Worm (Caenorhabditis elegans) whole organism, L1 larva: ENCODE measurements around the gene ceh-91.

Experiments used
- C04F5.9 ChIP-seq: sonication (generic microtip); optimal IDR thresholded peaks from 2 replicates; lab custom pipeline; 2016; ENCODE audit warnings: missing genetic modification characterization, missing compliant biosample characterization
- C34B4.2 ChIP-seq: sonication (generic microtip); optimal IDR thresholded peaks from 2 replicates; lab custom pipeline; 2017; ENCODE audit warnings: mild to moderate bottlenecking, missing genetic modification characterization, missing compliant biosample characterization
- F16B12.6 ChIP-seq: fragments of 150-350 bp; optimal IDR thresholded peaks from 2 replicates; lab custom pipeline; 2014; ENCODE audit warnings: missing biosample characterization, missing genetic modification characterization
- aha-1 ChIP-seq: fragments of 150-350 bp; optimal IDR thresholded peaks from 2 replicates; lab custom pipeline; 2014; ENCODE audit warnings: missing biosample characterization, missing genetic modification characterization
- alr-1 ChIP-seq: fragments of 200-800 bp; sonication (Bioruptor generic); optimal IDR thresholded peaks from 2 replicates; lab custom pipeline; 2018; ENCODE audit warnings: borderline replicate concordance, mild to moderate bottlenecking, missing genetic modification characterization, missing compliant biosample characterization
- aly-2 ChIP-seq: fragments of 150-350 bp; optimal IDR thresholded peaks from 2 replicates; lab custom pipeline; 2014; ENCODE audit warnings: missing biosample characterization, missing genetic modification characterization
- ama-1 ChIP-seq: fragments of 150-350 bp; optimal IDR thresholded peaks from 2 replicates; lab custom pipeline; 2014
- ceh-82 ChIP-seq, 3 experiments: fragments of 150-350 bp in 1 of 3; sonication (generic microtip) in 2 of 3; optimal IDR thresholded peaks; 2 replicates each; lab custom pipeline; 2014 to 2017; ENCODE audit warnings: missing biosample characterization in 3 of 3, missing genetic modification characterization in 3 of 3
- ceh-88 ChIP-seq: fragments of 200-800 bp; sonication (Bioruptor generic); IDR thresholded peaks from 2 replicates; pipeline ENCODE4 v1.3.6; 2022; ENCODE audit warnings: missing genetic modification characterization, missing compliant biosample characterization
- ceh-90 ChIP-seq: sonication (generic microtip); optimal IDR thresholded peaks from 2 replicates; lab custom pipeline; 2016; ENCODE audit warnings: missing genetic modification characterization, missing compliant biosample characterization
- efl-3 ChIP-seq: fragments of 200-800 bp; sonication (Bioruptor generic); optimal IDR thresholded peaks from 2 replicates; lab custom pipeline; 2018; ENCODE audit warnings: mild to moderate bottlenecking, missing genetic modification characterization, missing compliant biosample characterization
- egl-13 ChIP-seq: sonication (generic microtip); optimal IDR thresholded peaks from 2 replicates; lab custom pipeline; 2016; ENCODE audit warnings: missing genotype, missing genetic modification reagents, missing genetic modification characterization, missing compliant biosample characterization
- fkh-4 ChIP-seq: sonication (generic microtip); optimal IDR thresholded peaks from 2 replicates; lab custom pipeline; 2016; ENCODE audit warnings: missing compliant biosample characterization, missing genetic modification characterization, borderline replicate concordance
- fkh-8 ChIP-seq: sonication (generic microtip); optimal IDR thresholded peaks from 2 replicates; lab custom pipeline; 2016; ENCODE audit warnings: mild to moderate bottlenecking, missing genetic modification characterization, missing compliant biosample characterization
- grh-1 ChIP-seq: fragments of 200-800 bp; sonication (Bioruptor generic); IDR thresholded peaks from 2 replicates; pipeline ENCODE4 v1.3.6; 2022; ENCODE audit warnings: missing genetic modification reagents, missing genetic modification characterization, missing compliant biosample characterization
- hlh-4 ChIP-seq: sonication (generic microtip); optimal IDR thresholded peaks from 2 replicates; lab custom pipeline; 2016; ENCODE audit warnings: mild to moderate bottlenecking, missing genetic modification characterization, missing compliant biosample characterization
- hpl-2 ChIP-seq: fragments of 150-350 bp; optimal IDR thresholded peaks from 2 replicates; lab custom pipeline; 2014; ENCODE audit warnings: missing biosample characterization, missing genetic modification reagents, missing genetic modification characterization
- irx-1 ChIP-seq: sonication (generic microtip); optimal IDR thresholded peaks from 2 replicates; lab custom pipeline; 2016; ENCODE audit warnings: missing genetic modification characterization, missing compliant biosample characterization
- isw-1 ChIP-seq: fragments of 200-800 bp; sonication (Bioruptor generic); IDR thresholded peaks from 2 replicates; pipeline ENCODE4 v1.3.6; 2022; ENCODE audit warnings: missing genetic modification characterization, missing compliant biosample characterization
- lin-13 ChIP-seq: fragments of 150-350 bp; optimal IDR thresholded peaks from 2 replicates; lab custom pipeline; 2014; ENCODE audit warnings: missing biosample characterization, missing genetic modification reagents, missing genetic modification characterization
- lin-15B ChIP-seq: fragments of 150-350 bp; sonication (generic microtip); optimal IDR thresholded peaks from 3 replicates; lab custom pipeline; 2014; ENCODE audit warnings: missing biosample characterization, missing genetic modification characterization
- lin-39 ChIP-seq: fragments of 150-350 bp; optimal IDR thresholded peaks from 2 replicates; lab custom pipeline; 2014; ENCODE audit warnings: missing biosample characterization, missing genetic modification reagents, missing genetic modification characterization
- lir-3 ChIP-seq: sonication (generic microtip); optimal IDR thresholded peaks from 2 replicates; lab custom pipeline; 2016; ENCODE audit warnings: mild to moderate bottlenecking, missing genetic modification characterization, moderate library complexity, missing compliant biosample characterization; ENCODE audit not compliant: poor library complexity
- mdl-1 ChIP-seq, 2 experiments: fragments of 150-350 bp; optimal IDR thresholded peaks; 2 replicates each; lab custom pipeline; 2014 to 2017; ENCODE audit warnings: missing biosample characterization in 2 of 2, missing genetic modification characterization in 2 of 2, inconsistent platforms in 1 of 2
- mef-2 ChIP-seq: fragments of 150-350 bp; optimal IDR thresholded peaks from 2 replicates; lab custom pipeline; 2014; ENCODE audit warnings: missing biosample characterization, missing genetic modification characterization
- mep-1 ChIP-seq: fragments of 150-350 bp; optimal IDR thresholded peaks from 2 replicates; lab custom pipeline; 2014; ENCODE audit warnings: missing biosample characterization, missing genetic modification characterization
- nhr-12 ChIP-seq: sonication (generic microtip); optimal IDR thresholded peaks from 2 replicates; lab custom pipeline; 2017; ENCODE audit warnings: missing biosample characterization, missing genetic modification characterization
- nhr-19 ChIP-seq: fragments of 200-800 bp; sonication (Bioruptor generic); conservative IDR thresholded peaks from 2 replicates; pipeline ENCODE4 v1.3.6; 2022; ENCODE audit warnings: missing genetic modification characterization, missing compliant biosample characterization
- nhr-20 ChIP-seq: sonication (generic microtip); optimal IDR thresholded peaks from 2 replicates; lab custom pipeline; 2016; ENCODE audit warnings: mild to moderate bottlenecking, missing genetic modification characterization, missing compliant biosample characterization
- nhr-237 ChIP-seq: fragments of 150-350 bp; optimal IDR thresholded peaks from 2 replicates; lab custom pipeline; 2014; ENCODE audit warnings: missing biosample characterization, missing genetic modification characterization
- nhr-28 ChIP-seq: fragments of 150-350 bp; optimal IDR thresholded peaks from 2 replicates; lab custom pipeline; 2014; ENCODE audit warnings: missing biosample characterization, missing genetic modification characterization
- nhr-47 ChIP-seq: sonication (generic microtip); optimal IDR thresholded peaks from 2 replicates; lab custom pipeline; 2016; ENCODE audit warnings: mild to moderate bottlenecking, missing genetic modification characterization, moderate library complexity, missing compliant biosample characterization
- nhr-76 ChIP-seq: sonication (generic microtip); optimal IDR thresholded peaks from 2 replicates; lab custom pipeline; 2017; ENCODE audit warnings: missing biosample characterization, missing genetic modification characterization
- nhr-77 ChIP-seq: fragments of 150-350 bp; optimal IDR thresholded peaks from 2 replicates; lab custom pipeline; 2014; ENCODE audit warnings: missing biosample characterization, missing genetic modification characterization
- pag-3 ChIP-seq: sonication (generic microtip); optimal IDR thresholded peaks from 2 replicates; lab custom pipeline; 2017; ENCODE audit warnings: missing genetic modification characterization, mild to moderate bottlenecking, missing compliant biosample characterization, antibody characterized with exemption, borderline replicate concordance; ENCODE audit not compliant: insufficient read depth
- pax-3 ChIP-seq: fragments of 200-800 bp; sonication (Bioruptor generic); optimal IDR thresholded peaks from 2 replicates; lab custom pipeline; 2018; ENCODE audit warnings: mild to moderate bottlenecking, missing genetic modification characterization, moderate library complexity, missing compliant biosample characterization
- pqm-1 ChIP-seq: sonication (generic microtip); optimal IDR thresholded peaks from 3 replicates; lab custom pipeline; 2017; ENCODE audit warnings: missing biosample characterization, missing genetic modification characterization
- snpc-4 ChIP-seq: fragments of 150-350 bp; optimal IDR thresholded peaks from 2 replicates; lab custom pipeline; 2014; ENCODE audit warnings: missing biosample characterization, missing genetic modification characterization
- snu-23 ChIP-seq: sonication (generic microtip); optimal IDR thresholded peaks from 2 replicates; lab custom pipeline; 2016; ENCODE audit warnings: missing genetic modification characterization, missing compliant biosample characterization
- tbx-2 ChIP-seq: sonication (generic microtip); optimal IDR thresholded peaks from 2 replicates; lab custom pipeline; 2016; ENCODE audit warnings: missing genetic modification characterization, missing compliant biosample characterization
- unc-30 ChIP-seq: sonication (generic microtip); optimal IDR thresholded peaks from 2 replicates; lab custom pipeline; 2017; ENCODE audit warnings: missing biosample characterization, missing genetic modification characterization
- unc-62 ChIP-seq: fragments of 150-350 bp; optimal IDR thresholded peaks from 2 replicates; lab custom pipeline; 2014; ENCODE audit warnings: missing biosample characterization, missing genetic modification reagents, missing genetic modification characterization
- unc-98 ChIP-seq: fragments of 200-800 bp; sonication (Bioruptor generic); IDR thresholded peaks from 2 replicates; pipeline ENCODE4 v1.3.6; 2022; ENCODE audit warnings: missing genetic modification characterization, missing compliant biosample characterization
- vab-15 ChIP-seq: sonication (generic microtip); optimal IDR thresholded peaks from 2 replicates; lab custom pipeline; 2017; ENCODE audit warnings: missing genotype, mild to moderate bottlenecking, missing genetic modification characterization, missing compliant biosample characterization
- ztf-11 ChIP-seq, 2 experiments: sonication (generic microtip); optimal IDR thresholded peaks; 2 replicates each; lab custom pipeline; 2016 to 2017; ENCODE audit warnings: missing genetic modification characterization in 2 of 2, missing biosample characterization in 1 of 2, missing compliant biosample characterization in 1 of 2
- ztf-4 ChIP-seq: fragments of 150-350 bp; optimal IDR thresholded peaks from 2 replicates; lab custom pipeline; 2014; ENCODE audit warnings: missing biosample characterization, missing genetic modification characterization

ceh-91 gene

DNA sequence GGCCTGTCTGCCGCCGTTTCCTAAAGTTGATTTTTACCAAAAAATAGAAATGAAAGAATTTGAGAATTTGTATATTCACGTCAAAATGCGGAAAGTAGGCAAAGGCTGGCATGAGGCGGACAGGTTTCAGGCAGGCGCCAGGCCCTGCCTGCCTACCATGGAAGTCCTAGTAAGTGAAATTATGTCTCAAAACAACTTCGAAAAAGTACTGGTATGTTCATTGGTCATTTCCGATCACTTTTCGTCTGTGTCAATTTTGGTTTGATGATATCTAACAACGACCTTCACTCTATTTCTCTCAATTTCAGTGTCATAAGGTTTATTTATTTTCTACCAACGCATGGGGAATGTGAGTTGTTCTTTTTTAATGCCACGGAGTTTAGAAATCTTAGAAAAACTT is 33.6 kb downstream of the ceh-91 start, which contains the start of gene faah-6:
TSS of gene faah-6 (plus strand) at position 301 of the 400 bp plus-strand sequence.
- no peak for TF ChIP-seq lin-15B
- TF ChIP-seq C04F5.9 (tag; lab: Kevin White, UChicago), result no peak
- TF ChIP-seq aha-1 (tag; lab: Kevin White, UChicago), result no peak
- TF ChIP-seq fkh-8 (tag; lab: Kevin White, UChicago), result no peak
- no peak for TF ChIP-seq C34B4.2

- no peak for TF ChIP-seq pag-3 (tag; lab: Kevin White, UChicago)
Observed at ce11 chrIII:11651430-11651829, 34.9 kb downstream of the ceh-91 start.

- TF ChIP-seq nhr-19 (GFP tag; lab: Robert Waterston, UW) (no peak), lir-3 (no peak), unc-98 (GFP tag; lab: Robert Waterston, UW) (no peak), lin-13 (GFP tag; lab: Kevin White, UChicago) (no peak), nhr-76 (tag; lab: Kevin White, UChicago) (no peak), isw-1 (GFP tag; lab: Robert Waterston, UW) (no peak), egl-13 (tag; lab: Kevin White, UChicago) (no peak), mef-2 (tag; lab: Kevin White, UChicago) (no peak), nhr-47 (tag; lab: Kevin White, UChicago) (no peak)
Observed at ce11 chrIII:11656389-11656788, 39.8 kb downstream of the ceh-91 start.

DNA sequence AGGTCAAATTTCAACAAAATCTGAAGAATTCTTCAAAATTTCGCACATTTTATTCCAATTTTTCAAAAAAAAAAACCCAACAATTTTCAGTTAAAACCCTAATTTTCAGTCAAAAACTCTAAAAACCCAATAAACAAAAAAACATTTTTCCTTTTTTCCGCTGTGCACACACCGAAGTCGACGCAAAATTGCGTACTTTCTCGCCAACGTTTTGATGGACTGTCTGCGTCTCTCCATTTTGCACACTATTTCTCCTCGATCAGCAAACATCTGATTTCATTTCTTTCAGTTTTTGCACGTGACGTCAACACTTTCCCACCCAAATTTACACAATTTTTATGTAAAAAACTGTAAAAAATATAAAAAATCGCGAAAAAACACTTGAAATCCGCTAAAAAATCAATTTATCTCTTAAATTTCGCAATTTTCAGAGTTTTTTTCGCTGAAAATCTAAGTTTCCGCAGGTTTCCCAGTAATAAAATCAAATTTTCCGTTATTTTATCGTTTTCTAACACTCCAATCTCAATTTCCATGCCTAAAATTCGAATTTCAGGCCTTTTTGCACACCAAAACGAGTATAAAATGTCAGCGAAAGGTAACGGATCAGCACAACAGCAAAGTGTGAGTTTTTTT is 40.8 kb downstream of the ceh-91 start, which contains the start of gene crh-1:
TSS of gene crh-1 (plus strand) at position 583 of the 633 bp plus-strand sequence.
- peak; percentile 54 for TF ChIP-seq aly-2 (tag; lab: Kevin White, UChicago)
- peak in 1 of 2 experiments; percentile 35 for TF ChIP-seq ztf-11 (tag; optimal IDR thresholded peaks at IDR 0.05; lab: Kevin White, UChicago)
- peak; percentile 63 to 75 (median 72) for TF ChIP-seq ceh-82 (tag; optimal IDR thresholded peaks at IDR 0.05; lab: Kevin White, UChicago)
- peak in 1 of 2 experiments; percentile 89 for TF ChIP-seq mdl-1 (tag; optimal IDR thresholded peaks at IDR 0.05; lab: Kevin White, UChicago)
- TF ChIP-seq snpc-4 (tag; lab: Kevin White, UChicago), result peak; percentile 74
- peak; percentile 80 for TF ChIP-seq grh-1 (GFP tag; lab: Robert Waterston, UW)
- TF ChIP-seq ceh-88 (GFP tag; lab: Robert Waterston, UW), result peak; percentile 47; the same call in 1 of the 2 replicates
- no peak for TF ChIP-seq unc-30 (tag; lab: Kevin White, UChicago)
- no peak for TF ChIP-seq vab-15 (tag; lab: Kevin White, UChicago)
- TF ChIP-seq nhr-237 (tag; lab: Kevin White, UChicago), result no peak
- TF ChIP-seq F16B12.6 (tag; lab: Kevin White, UChicago), result peak; percentile 98
- TF ChIP-seq tbx-2 (tag; lab: Kevin White, UChicago), result peak; percentile 85
- TF ChIP-seq unc-62, result no peak
- TF ChIP-seq snu-23 (GFP tag; lab: Kevin White, UChicago), result peak; percentile 93
- TF ChIP-seq pqm-1 (tag; lab: Kevin White, UChicago), result no peak
- no peak for TF ChIP-seq hpl-2 (GFP tag; lab: Kevin White, UChicago)
- no peak for TF ChIP-seq ama-1 (lab: Kevin White, UChicago)
- TF ChIP-seq lin-15B, result peak; percentile 43
- peak; percentile 87 for TF ChIP-seq lin-39 (tag; lab: Kevin White, UChicago)
- TF ChIP-seq mep-1, result peak; percentile 94
- no peak for TF ChIP-seq alr-1 (tag; lab: Kevin White, UChicago)
- peak; percentile 65 for TF ChIP-seq isw-1 (GFP tag; lab: Robert Waterston, UW)
- no peak for TF ChIP-seq lir-3
- TF ChIP-seq nhr-12 (tag; lab: Kevin White, UChicago), result no peak
- peak; percentile 86 for TF ChIP-seq nhr-20 (tag; lab: Kevin White, UChicago)
- peak; percentile 92 for TF ChIP-seq nhr-47 (tag; lab: Kevin White, UChicago)
- no peak for TF ChIP-seq efl-3
- TF ChIP-seq ceh-90, result peak; percentile 40
- peak; percentile 19 for TF ChIP-seq fkh-8 (tag; lab: Kevin White, UChicago)
- peak; percentile 49 for TF ChIP-seq ztf-4 (tag; lab: Kevin White, UChicago)
- no peak for TF ChIP-seq hlh-4 (tag; lab: Kevin White, UChicago)
- peak; percentile 86 for TF ChIP-seq irx-1
- no peak for TF ChIP-seq nhr-28
- TF ChIP-seq pax-3 (tag; lab: Kevin White, UChicago), result no peak
- peak; percentile 40 for TF ChIP-seq nhr-77 (tag; lab: Kevin White, UChicago)
- peak; percentile 66 for TF ChIP-seq fkh-4 (tag; lab: Kevin White, UChicago)
- TF ChIP-seq lin-13 (GFP tag; lab: Kevin White, UChicago), result peak; percentile 79
